Worm (Caenorhabditis elegans) whole organism, L4/young adult: ENCODE results near the gene C54C6.5.

Experiments used
- W03F9.2 ChIP-seq: fragments of 150-350 bp; optimal IDR thresholded peaks from 2 replicates; lab custom pipeline; 2014; ENCODE audit warnings: missing biosample characterization, missing genetic modification characterization
- dao-5 ChIP-seq: sonication (generic microtip); optimal IDR thresholded peaks from 2 replicates; lab custom pipeline; 2016; ENCODE audit warnings: missing genotype, missing genetic modification characterization, moderate library complexity, missing compliant biosample characterization
- him-1 ChIP-seq: sonication (generic microtip); optimal IDR thresholded peaks from 2 replicates; lab custom pipeline; 2016; ENCODE audit warnings: missing genotype, missing genetic modification reagents, missing genetic modification characterization, missing compliant biosample characterization

ce11 chrIII:3588183-3588582, 38.5 kb upstream of the C54C6.5 start:
- TF ChIP-seq him-1 (no peak), dao-5 (tag; lab: Kevin White, UChicago) (no peak), W03F9.2 (tag; lab: Kevin White, UChicago) (no peak)
